Worm (Caenorhabditis elegans) whole organism, mixed stage, embryonic: Measurements from ENCODE around the gene W03G11.4.

Experiments used
- M03D4.4 ChIP-seq: sonication (generic microtip); optimal IDR thresholded peaks from 2 replicates; lab custom pipeline; 2017; ENCODE audit warnings: mild to moderate bottlenecking, missing genetic modification characterization, missing compliant biosample characterization
- bed-3 ChIP-seq: fragments of 200-800 bp; sonication (Bioruptor generic); optimal IDR thresholded peaks from 3 replicates; lab custom pipeline; 2018; ENCODE audit warnings: mild to moderate bottlenecking, missing genetic modification characterization, moderate library complexity, missing compliant biosample characterization
- blmp-1 ChIP-seq: fragments of 150-350 bp; optimal IDR thresholded peaks from 2 replicates; lab custom pipeline; 2014; ENCODE audit warnings: missing biosample characterization, missing genetic modification characterization
- ceh-39 ChIP-seq: fragments of 150-350 bp; optimal IDR thresholded peaks from 2 replicates; lab custom pipeline; 2014; ENCODE audit warnings: missing biosample characterization, missing genetic modification characterization
- ceh-43 ChIP-seq: fragments of 200-800 bp; sonication (Bioruptor generic); optimal IDR thresholded peaks from 2 replicates; lab custom pipeline; 2018; ENCODE audit warnings: mild to moderate bottlenecking, missing genetic modification characterization, moderate library complexity, missing compliant biosample characterization
- ceh-83 ChIP-seq: fragments of 200-800 bp; sonication (Bioruptor generic); optimal IDR thresholded peaks from 2 replicates; lab custom pipeline; 2018; ENCODE audit warnings: mild to moderate bottlenecking, missing genetic modification characterization, missing compliant biosample characterization
- cnd-1 ChIP-seq: fragments of 200-800 bp; sonication (Bioruptor generic); optimal IDR thresholded peaks from 2 replicates; lab custom pipeline; 2018; ENCODE audit warnings: mild to moderate bottlenecking, missing genetic modification characterization, missing compliant biosample characterization
- drap-1 ChIP-seq: fragments of 200-800 bp; sonication (Bioruptor generic); optimal IDR thresholded peaks from 3 replicates; lab custom pipeline; 2018; ENCODE audit warnings: mild to moderate bottlenecking, missing genetic modification characterization, missing compliant biosample characterization
- elt-1 ChIP-seq: sonication (generic microtip); optimal IDR thresholded peaks from 2 replicates; lab custom pipeline; 2017; ENCODE audit warnings: missing genetic modification characterization, mild to moderate bottlenecking, missing compliant biosample characterization, antibody characterized with exemption, moderate library complexity, borderline replicate concordance; ENCODE audit not compliant: insufficient read depth
- elt-3 ChIP-seq: fragments of 150-350 bp; optimal IDR thresholded peaks from 2 replicates; lab custom pipeline; 2014; ENCODE audit warnings: missing biosample characterization, missing genetic modification characterization
- flh-1 ChIP-seq: fragments of 200-800 bp; sonication (Bioruptor generic); optimal IDR thresholded peaks from 2 replicates; lab custom pipeline; 2018; ENCODE audit warnings: mild to moderate bottlenecking, missing genetic modification characterization, moderate library complexity, missing compliant biosample characterization
- ham-2 ChIP-seq: fragments of 200-800 bp; sonication (Bioruptor generic); optimal IDR thresholded peaks from 2 replicates; lab custom pipeline; 2018; ENCODE audit warnings: mild to moderate bottlenecking, missing genetic modification characterization, missing compliant biosample characterization
- lin-13 ChIP-seq: fragments of 150-350 bp; optimal IDR thresholded peaks from 2 replicates; lab custom pipeline; 2014; ENCODE audit warnings: missing biosample characterization, missing genetic modification characterization
- lin-32 ChIP-seq: fragments of 200-800 bp; sonication (Bioruptor generic); optimal IDR thresholded peaks from 2 replicates; lab custom pipeline; 2018; ENCODE audit warnings: mild to moderate bottlenecking, missing genetic modification characterization, missing compliant biosample characterization
- mep-1 ChIP-seq: fragments of 150-350 bp; optimal IDR thresholded peaks from 2 replicates; lab custom pipeline; 2017; ENCODE audit warnings: missing biosample characterization, missing genetic modification reagents, missing genetic modification characterization, inconsistent platforms
- mls-2 ChIP-seq: sonication (generic microtip); optimal IDR thresholded peaks from 2 replicates; lab custom pipeline; 2016; ENCODE audit warnings: mild to moderate bottlenecking, missing genetic modification characterization, moderate library complexity, missing compliant biosample characterization
- nhr-12 ChIP-seq: fragments of 150-350 bp; optimal IDR thresholded peaks from 2 replicates; lab custom pipeline; 2014; ENCODE audit warnings: missing biosample characterization, missing genetic modification characterization
- nhr-2 ChIP-seq: fragments of 150-350 bp; optimal IDR thresholded peaks from 2 replicates; lab custom pipeline; 2014; ENCODE audit warnings: missing biosample characterization, missing genetic modification characterization
- nhr-237 ChIP-seq: fragments of 150-350 bp; optimal IDR thresholded peaks from 2 replicates; lab custom pipeline; 2014; ENCODE audit warnings: missing biosample characterization, missing genetic modification characterization
- nhr-28 ChIP-seq: fragments of 150-350 bp; optimal IDR thresholded peaks from 2 replicates; lab custom pipeline; 2014; ENCODE audit warnings: missing biosample characterization, missing genetic modification characterization
- pha-4 ChIP-seq: fragments of 150-350 bp; optimal IDR thresholded peaks from 2 replicates; lab custom pipeline; 2018; ENCODE audit warnings: missing biosample characterization, missing genetic modification reagents, missing genetic modification characterization
- sem-2 ChIP-seq: fragments of 200-800 bp; sonication (Bioruptor generic); optimal IDR thresholded peaks from 2 replicates; lab custom pipeline; 2018; ENCODE audit warnings: mild to moderate bottlenecking, missing genetic modification characterization, missing compliant biosample characterization
- snpc-4 ChIP-seq: fragments of 150-350 bp; optimal IDR thresholded peaks from 2 replicates; lab custom pipeline; 2014; ENCODE audit warnings: missing biosample characterization, missing genetic modification characterization
- sptf-1 ChIP-seq: sonication (generic microtip); optimal IDR thresholded peaks from 2 replicates; lab custom pipeline; 2017; ENCODE audit warnings: mild to moderate bottlenecking, missing genetic modification characterization, moderate library complexity, missing compliant biosample characterization
- tbx-8 ChIP-seq: fragments of 200-800 bp; sonication (Bioruptor generic); optimal IDR thresholded peaks from 2 replicates; lab custom pipeline; 2018; ENCODE audit warnings: mild to moderate bottlenecking, missing genetic modification characterization, moderate library complexity, missing compliant biosample characterization
- unc-120 ChIP-seq: sonication (generic microtip); optimal IDR thresholded peaks from 2 replicates; lab custom pipeline; 2017; ENCODE audit warnings: missing genetic modification characterization, missing compliant biosample characterization; ENCODE audit not compliant: poor library complexity, severe bottlenecking
- unc-39 ChIP-seq: fragments of 150-350 bp; optimal IDR thresholded peaks from 2 replicates; lab custom pipeline; 2014; ENCODE audit warnings: missing biosample characterization, missing genetic modification characterization
- unc-62 ChIP-seq: fragments of 150-350 bp; optimal IDR thresholded peaks from 2 replicates; lab custom pipeline; 2014; ENCODE audit warnings: missing biosample characterization, missing genetic modification reagents, missing genetic modification characterization
- zip-8 ChIP-seq: fragments of 150-350 bp; optimal IDR thresholded peaks from 2 replicates; lab custom pipeline; 2014; ENCODE audit warnings: missing biosample characterization, missing genetic modification characterization
- ztf-11 ChIP-seq: fragments of 150-350 bp; optimal IDR thresholded peaks from 2 replicates; lab custom pipeline; 2014; ENCODE audit warnings: missing biosample characterization, missing genetic modification characterization

Gene W03G11.4

DNA sequence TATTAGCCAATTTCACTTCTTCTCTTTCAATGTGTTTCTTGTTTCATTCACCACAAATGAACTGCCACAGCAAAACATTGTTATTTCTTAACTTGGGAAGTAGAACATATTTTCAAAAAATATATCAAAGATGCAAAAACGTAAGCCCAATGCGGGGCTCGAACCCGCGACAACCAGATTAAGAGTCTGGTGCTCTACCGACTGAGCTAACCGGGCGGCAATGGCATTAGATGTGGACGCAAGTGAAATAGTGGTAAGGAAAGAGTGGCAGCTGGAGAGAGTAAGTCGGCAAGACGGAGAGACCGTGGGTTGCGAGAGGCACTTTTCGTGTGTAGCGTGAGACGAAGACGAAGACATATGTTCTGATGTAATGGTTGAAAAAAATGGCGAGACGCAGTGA lies 13.1 kb upstream of the W03G11.4 start (continued):
- peak; percentile 42 for TF ChIP-seq lin-13 (tag; lab: Kevin White, UChicago)
- TF ChIP-seq, all 35 proteins: peak for 27

DNA sequence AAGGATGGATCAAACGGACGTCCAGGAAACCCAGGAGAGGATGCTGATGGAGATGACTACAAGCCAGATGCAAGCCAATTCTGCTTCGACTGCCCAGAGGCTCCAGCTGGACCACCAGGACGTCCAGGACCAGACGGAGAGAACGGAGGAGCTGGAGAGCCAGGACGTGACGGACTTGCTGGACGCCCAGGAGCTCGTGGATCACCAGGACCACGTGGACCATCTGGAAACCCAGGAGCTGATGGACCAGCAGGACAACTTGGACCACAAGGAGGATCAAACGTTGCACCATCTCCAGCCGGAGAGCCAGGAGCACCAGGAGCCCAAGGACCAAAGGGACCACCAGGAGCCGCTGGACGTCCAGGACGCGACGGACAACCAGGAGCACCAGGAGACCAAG lies 12.5 kb upstream of the W03G11.4 start:
- TF ChIP-seq nhr-12 (tag; lab: Kevin White, UChicago) (no peak), ceh-83 (GFP tag; lab: Kevin White, UChicago) (no peak), ceh-43 (GFP tag; lab: Kevin White, UChicago) (no peak), unc-120 (tag; lab: Kevin White, UChicago) (no peak), sem-2 (GFP tag; lab: Kevin White, UChicago) (no peak), ztf-11 (tag; lab: Kevin White, UChicago) (no peak), mls-2 (tag; lab: Kevin White, UChicago) (no peak), pha-4 (tag; lab: Kevin White, UChicago) (no peak), zip-8 (tag; lab: Kevin White, UChicago) (no peak), unc-62 (GFP tag; lab: Kevin White, UChicago) (no peak), nhr-2 (tag; lab: Kevin White, UChicago) (no peak), nhr-237 (no peak), snpc-4 (tag; lab: Kevin White, UChicago) (no peak), tbx-8 (no peak)

DNA sequence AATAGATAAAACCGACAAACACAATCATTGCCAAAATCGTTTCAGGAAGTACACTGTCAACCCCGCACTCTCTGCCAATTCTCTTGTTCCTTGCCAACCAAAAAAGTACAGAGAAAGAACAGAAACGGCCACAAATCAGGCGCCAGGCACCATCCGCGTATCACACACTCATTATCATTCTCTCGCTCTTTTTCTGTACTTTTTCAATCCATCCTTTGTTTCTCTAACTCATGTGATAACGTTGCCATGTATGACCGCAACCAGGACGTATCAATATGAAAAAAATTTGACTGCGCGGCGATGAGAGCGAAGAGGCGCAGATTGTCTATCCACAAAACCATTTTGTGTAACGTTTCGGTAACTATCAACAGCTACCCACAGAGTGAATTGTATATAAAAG lies 11.7 kb upstream of the W03G11.4 start, which contains the start of gene col-181:
col-181 (plus strand) TSS at position 301 of the 400 bp plus-strand sequence.
- TF ChIP-seq unc-39 (tag; lab: Kevin White, UChicago), result no peak
- TF ChIP-seq unc-62 (GFP tag; lab: Kevin White, UChicago), result no peak
- TF ChIP-seq cnd-1 (tag; lab: Kevin White, UChicago), result no peak
- TF ChIP-seq snpc-4 (tag; lab: Kevin White, UChicago), result no peak
- no peak for TF ChIP-seq mep-1
- TF ChIP-seq lin-13 (tag; lab: Kevin White, UChicago), result no peak
- no peak for TF ChIP-seq lin-32
- no peak for TF ChIP-seq pha-4 (tag; lab: Kevin White, UChicago)

DNA sequence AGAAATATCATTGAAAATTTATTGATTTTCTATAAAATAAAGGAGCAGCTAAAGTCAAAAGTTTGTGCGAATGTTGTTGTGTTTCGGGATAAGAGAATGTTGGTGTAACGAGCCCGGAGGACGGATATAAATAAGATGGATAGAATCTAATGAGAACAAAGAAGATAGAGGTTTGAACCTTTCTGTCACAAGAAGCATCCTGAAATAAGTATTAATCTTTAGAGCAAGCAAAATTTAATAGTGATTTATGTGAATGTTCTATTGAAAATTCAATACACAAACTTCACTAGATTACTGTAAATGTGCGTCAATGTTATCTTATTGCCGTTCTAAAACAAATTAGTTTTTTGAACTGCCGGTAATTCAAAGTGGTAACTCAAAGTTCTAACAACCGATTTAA lies 10.8 kb upstream of the W03G11.4 start, which contains the start of gene W03G11.3:
W03G11.3 (minus strand) TSS at position 101 of the 400 bp plus-strand sequence.
- no peak for TF ChIP-seq ceh-39 (tag; lab: Kevin White, UChicago)
- no peak for TF ChIP-seq mls-2 (tag; lab: Kevin White, UChicago)
- no peak for TF ChIP-seq tbx-8
- TF ChIP-seq elt-1 (tag; lab: Kevin White, UChicago), result no peak
- no peak for TF ChIP-seq pha-4 (tag; lab: Kevin White, UChicago)

DNA sequence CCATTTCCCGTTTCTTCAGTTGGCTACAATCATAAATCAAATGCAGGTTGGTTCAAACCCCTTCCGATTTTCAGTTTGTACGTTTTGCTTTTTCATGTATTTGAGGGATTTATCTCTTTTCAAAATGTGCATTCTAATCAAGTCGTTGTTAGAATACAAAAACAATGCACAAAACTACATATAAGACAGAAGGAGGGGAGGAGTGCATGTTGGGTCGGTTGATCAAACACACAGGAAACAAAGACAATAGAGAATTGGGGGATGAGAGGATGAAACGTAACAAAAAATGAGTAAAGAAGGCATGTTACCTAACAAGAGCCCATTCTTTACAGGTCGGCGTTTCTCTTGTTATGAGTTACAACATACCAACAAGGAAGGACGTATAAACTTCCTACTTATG lies 5.1 kb upstream of the W03G11.4 start:
- no peak for TF ChIP-seq nhr-2 (tag; lab: Kevin White, UChicago)
- TF ChIP-seq M03D4.4 (tag; lab: Kevin White, UChicago), result no peak
- TF ChIP-seq flh-1 (GFP tag; lab: Kevin White, UChicago), result no peak

DNA sequence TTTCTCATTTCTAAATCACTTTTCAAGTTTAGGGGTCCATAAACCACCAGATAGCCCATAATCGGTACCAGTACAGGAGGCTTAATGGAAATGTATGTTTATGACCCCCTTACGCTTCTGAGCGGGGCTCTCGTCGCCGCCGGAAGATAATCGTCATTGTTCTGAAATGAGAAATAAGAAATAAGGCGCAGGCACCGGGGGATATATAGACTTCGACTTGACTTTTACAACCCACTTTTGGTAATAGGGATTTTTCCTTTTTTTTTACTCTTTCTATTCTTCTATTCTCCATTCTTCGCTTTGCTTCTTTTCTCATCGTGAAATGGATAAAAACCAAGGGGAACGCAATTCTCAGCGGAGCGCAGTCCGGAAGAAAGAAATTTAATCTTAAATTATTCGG lies 2.3 kb upstream of the W03G11.4 start:
- TF ChIP-seq drap-1 (GFP tag; lab: Kevin White, UChicago) (no peak), mep-1 (no peak), ham-2 (GFP tag; lab: Kevin White, UChicago) (no peak), nhr-28 (tag; lab: Kevin White, UChicago) (no peak), bed-3 (no peak), nhr-237 (no peak), ceh-39 (tag; lab: Kevin White, UChicago) (no peak), unc-120 (tag; lab: Kevin White, UChicago) (no peak), ztf-11 (tag; lab: Kevin White, UChicago) (no peak), M03D4.4 (tag; lab: Kevin White, UChicago) (no peak), snpc-4 (tag; lab: Kevin White, UChicago) (no peak), blmp-1 (tag; lab: Kevin White, UChicago) (no peak), sem-2 (GFP tag; lab: Kevin White, UChicago) (no peak), zip-8 (tag; lab: Kevin White, UChicago) (no peak), elt-1 (tag; lab: Kevin White, UChicago) (no peak), sptf-1 (no peak), elt-3 (no peak)
